Fruit fly (Drosophila melanogaster) whole organism, adult: ENCODE measurements around the gene mag.

Experiments
- CG11617 ChIP-seq: fragments of 200-800 bp; sonication (Bioruptor generic); optimal IDR thresholded peaks from 2 replicates; lab custom pipeline; 2017; ENCODE audit warnings: mild to moderate bottlenecking, missing biosample characterization, missing genetic modification reagents, missing genetic modification characterization
- CG12768 ChIP-seq: fragments of 200-800 bp; sonication (Bioruptor generic); optimal IDR thresholded peaks from 2 replicates; lab custom pipeline; 2017; ENCODE audit warnings: missing biosample characterization, missing genetic modification characterization, mild to moderate bottlenecking, moderate library complexity, missing genetic modification reagents
- CG14711 ChIP-seq: fragments of 200-800 bp; sonication (Bioruptor generic); optimal IDR thresholded peaks from 2 replicates; lab custom pipeline; 2018; ENCODE audit warnings: missing biosample characterization, mild to moderate bottlenecking, missing genetic modification characterization, moderate library complexity
- CG1620 ChIP-seq: fragments of 200-800 bp; sonication (Bioruptor generic); optimal IDR thresholded peaks from 2 replicates; lab custom pipeline; 2016; ENCODE audit warnings: missing biosample characterization, missing genetic modification characterization
- CG7101 ChIP-seq: fragments of 200-800 bp; sonication (Bioruptor generic); optimal IDR thresholded peaks from 2 replicates; lab custom pipeline; 2018; ENCODE audit warnings: missing biosample characterization, mild to moderate bottlenecking, missing genetic modification characterization, moderate library complexity
- Clk ChIP-seq: fragments of 200-800 bp; sonication (Bioruptor generic); optimal IDR thresholded peaks from 2 replicates; lab custom pipeline; 2017; ENCODE audit warnings: missing biosample characterization, missing genetic modification characterization
- Crg-1 ChIP-seq: fragments of 200-800 bp; sonication (Bioruptor generic); optimal IDR thresholded peaks from 2 replicates; lab custom pipeline; 2016; ENCODE audit warnings: missing biosample characterization, missing genetic modification characterization
- Mnt ChIP-seq: fragments of 200-800 bp; sonication (Bioruptor generic); optimal IDR thresholded peaks from 2 replicates; lab custom pipeline; 2016; ENCODE audit warnings: missing biosample characterization, mild to moderate bottlenecking, missing genetic modification characterization
- ovo ChIP-seq: fragments of 200-800 bp; sonication (Bioruptor generic); optimal IDR thresholded peaks from 2 replicates; lab custom pipeline; 2016; ENCODE audit warnings: missing biosample characterization, missing genetic modification characterization
- pad ChIP-seq: fragments of 200-800 bp; sonication (Bioruptor generic); optimal IDR thresholded peaks from 3 replicates; lab custom pipeline; 2017; ENCODE audit warnings: missing biosample characterization, missing genetic modification characterization, mild to moderate bottlenecking, moderate library complexity, missing genetic modification reagents
- tj ChIP-seq: fragments of 200-800 bp; sonication (Bioruptor generic); optimal IDR thresholded peaks from 3 replicates; lab custom pipeline; 2017; ENCODE audit warnings: missing biosample characterization, mild to moderate bottlenecking, missing genetic modification characterization, moderate library complexity
- toe ChIP-seq: fragments of 200-800 bp; sonication (Bioruptor generic); optimal IDR thresholded peaks from 2 replicates; lab custom pipeline; 2016; ENCODE audit warnings: missing biosample characterization, missing genetic modification characterization

DNA sequence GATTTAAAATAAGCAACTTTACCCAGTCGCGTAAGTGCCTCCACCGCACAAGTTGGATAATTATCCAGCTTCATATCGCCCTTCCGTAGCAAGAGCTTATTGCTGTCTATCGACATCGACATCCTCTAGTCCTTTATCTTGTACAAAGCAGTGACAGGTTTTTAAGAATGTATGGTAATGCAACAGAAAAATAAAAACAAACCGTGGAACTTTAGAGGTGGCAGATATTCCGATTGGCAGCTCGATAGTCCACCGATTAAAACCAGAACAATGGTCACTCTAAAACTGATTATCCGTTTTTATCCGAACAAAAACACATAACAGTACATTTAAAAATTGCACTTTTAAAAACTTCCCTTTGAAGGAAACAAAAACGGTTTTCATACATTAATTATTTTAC is 33.0 kb upstream of the mag start, which contains the start of gene CG5274:
- no peak for TF ChIP-seq CG14711 (tag; lab: Kevin White, UChicago)
- TF ChIP-seq Clk (GFP tag; lab: Kevin White, UChicago), result no peak
- no peak for TF ChIP-seq Crg-1 (GFP tag; lab: Kevin White, UChicago)
- TF ChIP-seq pad (GFP tag; lab: Kevin White, UChicago), result no peak
- TF ChIP-seq CG7101 (tag; lab: Kevin White, UChicago), result no peak
- TF ChIP-seq Mnt (GFP tag; lab: Kevin White, UChicago), result no peak
- no peak for TF ChIP-seq CG12768 (GFP tag; lab: Kevin White, UChicago)
- TF ChIP-seq CG11617 (GFP tag; lab: Kevin White, UChicago), result no peak
- TF ChIP-seq toe, result no peak
- TF ChIP-seq tj (GFP tag; lab: Kevin White, UChicago), result no peak
- TF ChIP-seq ovo (GFP tag; lab: Kevin White, UChicago), result no peak
- TF ChIP-seq CG1620 (GFP tag; lab: Kevin White, UChicago), result no peak
